Fruit fly (Drosophila melanogaster) whole organism, embryonic: ENCODE measurements around the gene MESK4.

Experiments
- CG11696 ChIP-seq: fragments of 200-800 bp; sonication (Bioruptor generic); IDR thresholded peaks from 2 replicates; pipeline ENCODE4 v1.3.6; 2022; ENCODE audit warnings: missing biosample characterization, missing genetic modification characterization
- CG11723 ChIP-seq: fragments of 200-800 bp; sonication (Bioruptor generic); optimal IDR thresholded peaks from 2 replicates; lab custom pipeline; 2017; ENCODE audit warnings: missing biosample characterization, mild to moderate bottlenecking, missing genetic modification characterization
- CG13287 ChIP-seq: fragments of 200-800 bp; sonication (Bioruptor generic); IDR thresholded peaks from 2 replicates; pipeline ENCODE4 v1.3.6; 2022; ENCODE audit warnings: missing biosample characterization, missing genetic modification characterization; ENCODE audit not compliant: partially characterized antibody
- CG14014 ChIP-seq: fragments of 200-800 bp; sonication (Bioruptor generic); IDR thresholded peaks from 2 replicates; pipeline ENCODE4 v1.3.6; 2022; ENCODE audit warnings: missing biosample characterization, missing genetic modification characterization
- CG14441 ChIP-seq: fragments of 200-800 bp; sonication (Bioruptor generic); IDR thresholded peaks from 2 replicates; pipeline ENCODE4 v1.3.6; 2022; ENCODE audit warnings: missing biosample characterization, missing genetic modification characterization
- CG14965 ChIP-seq: fragments of 200-800 bp; sonication (Bioruptor generic); optimal IDR thresholded peaks from 2 replicates; lab custom pipeline; 2016; ENCODE audit warnings: missing biosample characterization, missing genetic modification characterization, borderline replicate concordance
- CG1647 ChIP-seq: fragments of 200-800 bp; sonication (Bioruptor generic); optimal IDR thresholded peaks from 3 replicates; lab custom pipeline; 2016; ENCODE audit warnings: missing biosample characterization, missing genetic modification characterization
- CG2889 ChIP-seq: fragments of 200-800 bp; sonication (Bioruptor generic); IDR thresholded peaks from 3 replicates; pipeline ENCODE4 v1.3.6; 2022; ENCODE audit warnings: missing biosample characterization, missing genetic modification characterization
- CG4404 ChIP-seq: fragments of 200-800 bp; sonication (Bioruptor generic); IDR thresholded peaks from 2 replicates; pipeline ENCODE4 v1.3.6; 2022; ENCODE audit warnings: missing biosample characterization, missing genetic modification characterization
- CG4707 ChIP-seq: fragments of 200-800 bp; sonication (Bioruptor generic); optimal IDR thresholded peaks from 2 replicates; lab custom pipeline; 2018; ENCODE audit warnings: missing biosample characterization, mild to moderate bottlenecking, missing genetic modification characterization, moderate library complexity
- CG4854 ChIP-seq: fragments of 200-800 bp; sonication (Bioruptor generic); optimal IDR thresholded peaks from 2 replicates; lab custom pipeline; 2016; ENCODE audit warnings: missing biosample characterization, missing genetic modification characterization, inconsistent platforms
- CG6254 ChIP-seq: fragments of 200-800 bp; sonication (Bioruptor generic); optimal IDR thresholded peaks from 3 replicates; lab custom pipeline; 2017; ENCODE audit warnings: mild to moderate bottlenecking, missing biosample characterization, missing genetic modification reagents, missing genetic modification characterization
- CG7987 ChIP-seq: fragments of 200-800 bp; sonication (Bioruptor generic); optimal IDR thresholded peaks from 2 replicates; lab custom pipeline; 2018; ENCODE audit warnings: missing biosample characterization, mild to moderate bottlenecking, missing genetic modification characterization, moderate library complexity
- CG8924 ChIP-seq: fragments of 200-800 bp; optimal IDR thresholded peaks from 3 replicates; lab custom pipeline; 2019; ENCODE audit warnings: missing biosample characterization, mild to moderate bottlenecking, missing genetic modification characterization, moderate library complexity
- Dip3 ChIP-seq: fragments of 200-800 bp; sonication (Bioruptor generic); optimal IDR thresholded peaks from 3 replicates; lab custom pipeline; 2016; ENCODE audit warnings: missing biosample characterization, missing genetic modification characterization
- Dref ChIP-seq: fragments of 200-800 bp; sonication (Bioruptor generic); IDR thresholded peaks from 2 replicates; pipeline ENCODE4 v1.3.6; 2022; ENCODE audit warnings: missing biosample characterization, missing genetic modification characterization
- Fer2 ChIP-seq: fragments of 200-800 bp; sonication (Bioruptor generic); optimal IDR thresholded peaks from 2 replicates; lab custom pipeline; 2018; ENCODE audit warnings: missing biosample characterization, mild to moderate bottlenecking, missing genetic modification characterization, moderate library complexity
- Gsc ChIP-seq: fragments of 200-800 bp; sonication (Bioruptor generic); IDR thresholded peaks from 2 replicates; pipeline ENCODE4 v1.3.6; 2022; ENCODE audit warnings: missing biosample characterization, missing genetic modification characterization
- H15 ChIP-seq: fragments of 200-800 bp; sonication (Bioruptor generic); IDR thresholded peaks from 3 replicates; pipeline ENCODE4 v1.3.6; 2022; ENCODE audit warnings: missing biosample characterization, missing genetic modification characterization
- HHEX ChIP-seq: fragments of 200-800 bp; sonication (Bioruptor generic); optimal IDR thresholded peaks from 3 replicates; lab custom pipeline; 2017; ENCODE audit warnings: missing biosample characterization, mild to moderate bottlenecking, missing genetic modification characterization, missing genetic modification reagents
- HLH4C ChIP-seq: fragments of 200-800 bp; sonication (Bioruptor generic); IDR thresholded peaks from 3 replicates; pipeline ENCODE4 v1.3.6; 2022; ENCODE audit warnings: missing biosample characterization, missing genetic modification characterization; ENCODE audit not compliant: partially characterized antibody
- Hey ChIP-seq: fragments of 200-800 bp; sonication (Bioruptor generic); optimal IDR thresholded peaks from 3 replicates; lab custom pipeline; 2018; ENCODE audit warnings: missing biosample characterization, mild to moderate bottlenecking, missing genetic modification characterization
- Hmx ChIP-seq: fragments of 200-800 bp; sonication (Bioruptor generic); optimal IDR thresholded peaks from 2 replicates; lab custom pipeline; 2016; ENCODE audit warnings: missing biosample characterization, missing genetic modification characterization
- Hr78 ChIP-seq, 2 experiments: fragments of 200-800 bp in 1 of 2; fragments of >200 bp in 1 of 2; sonication (Bioruptor generic) in 1 of 2; optimal IDR thresholded peaks; 2 replicates each; lab custom pipeline; 2017 to 2019; ENCODE audit warnings: missing biosample characterization in 2 of 2, missing genetic modification characterization in 2 of 2, mild to moderate bottlenecking in 1 of 2, moderate library complexity in 1 of 2
- Myb ChIP-seq: fragments of 200-800 bp; sonication (Bioruptor generic); optimal IDR thresholded peaks from 2 replicates; lab custom pipeline; 2016; ENCODE audit warnings: missing biosample characterization, missing genetic modification characterization
- Nf-YA ChIP-seq: fragments of 200-800 bp; sonication (Bioruptor generic); IDR thresholded peaks from 2 replicates; pipeline ENCODE4 v1.3.6; 2022; ENCODE audit warnings: missing biosample characterization, missing genetic modification characterization
- Pdp1 ChIP-seq, 2 experiments: fragments of 200-800 bp; sonication (Bioruptor generic); optimal IDR thresholded peaks; 3 replicates each; lab custom pipeline; 2016; ENCODE audit warnings: missing biosample characterization in 2 of 2, missing genetic modification characterization in 2 of 2, mild to moderate bottlenecking in 1 of 2, moderate library complexity in 1 of 2
- Scr ChIP-seq: fragments of 200-800 bp; sonication (Bioruptor generic); IDR thresholded peaks from 2 replicates; pipeline ENCODE4 v1.3.6; 2022; ENCODE audit warnings: missing biosample characterization, missing genetic modification characterization; ENCODE audit not compliant: partially characterized antibody
- Side ChIP-seq: fragments of 200-800 bp; sonication (Bioruptor generic); optimal IDR thresholded peaks from 2 replicates; lab custom pipeline; 2016; ENCODE audit warnings: missing biosample characterization, missing genetic modification characterization
- Trl ChIP-seq, 3 experiments: fragments of >200 bp in 2 of 3; fragments of 200-800 bp in 1 of 3; sonication (Bioruptor generic) in 1 of 3; optimal IDR thresholded peaks; 2 replicates in 1 of 3; 3 replicates in 2 of 3; lab custom pipeline; 2016 to 2017; ENCODE audit warnings: missing biosample characterization in 1 of 3, missing genetic modification characterization in 1 of 3
- ato ChIP-seq: fragments of 200-800 bp; sonication (Bioruptor generic); IDR thresholded peaks from 2 replicates; pipeline ENCODE4 v1.3.6; 2022; ENCODE audit warnings: missing biosample characterization, missing genetic modification characterization; ENCODE audit not compliant: partially characterized antibody
- bigmax ChIP-seq: fragments of 200-800 bp; sonication (Bioruptor generic); optimal IDR thresholded peaks from 2 replicates; lab custom pipeline; 2018; ENCODE audit warnings: missing biosample characterization, mild to moderate bottlenecking, missing genetic modification characterization
- btn ChIP-seq: fragments of 200-800 bp; sonication (Bioruptor generic); optimal IDR thresholded peaks from 2 replicates; lab custom pipeline; 2016; ENCODE audit warnings: missing biosample characterization, missing genetic modification characterization
- cas ChIP-seq: fragments of 200-800 bp; sonication (Bioruptor generic); IDR thresholded peaks from 2 replicates; pipeline ENCODE4 v1.3.6; 2022; ENCODE audit warnings: missing biosample characterization, missing genetic modification characterization
- da ChIP-seq: fragments of 200-800 bp; sonication (Bioruptor generic); optimal IDR thresholded peaks from 2 replicates; lab custom pipeline; 2016; ENCODE audit warnings: missing biosample characterization, missing genetic modification characterization
- danr ChIP-seq: fragments of 200-800 bp; sonication (Bioruptor generic); IDR thresholded peaks from 2 replicates; pipeline ENCODE4 v1.3.6; 2022; ENCODE audit warnings: missing biosample characterization, missing genetic modification characterization
- gce ChIP-seq: fragments of 200-800 bp; sonication (Bioruptor generic); IDR thresholded peaks from 3 replicates; pipeline ENCODE4 v1.3.6; 2022; ENCODE audit warnings: missing biosample characterization, missing genetic modification characterization
- hb ChIP-seq: fragments of 200-800 bp; sonication (Bioruptor generic); IDR thresholded peaks from 3 replicates; pipeline ENCODE4 v1.3.6; 2022; ENCODE audit warnings: missing biosample characterization, missing genetic modification characterization; ENCODE audit not compliant: partially characterized antibody
- her ChIP-seq: fragments of 200-800 bp; sonication (Bioruptor generic); optimal IDR thresholded peaks from 2 replicates; lab custom pipeline; 2016; ENCODE audit warnings: missing biosample characterization, missing genetic modification characterization
- kni ChIP-seq: fragments of 200-800 bp; sonication (Bioruptor generic); optimal IDR thresholded peaks from 3 replicates; lab custom pipeline; 2017; ENCODE audit warnings: mild to moderate bottlenecking, missing biosample characterization, missing genetic modification reagents, missing genetic modification characterization
- lbe ChIP-seq: fragments of 200-800 bp; sonication (Bioruptor generic); optimal IDR thresholded peaks from 2 replicates; lab custom pipeline; 2016; ENCODE audit warnings: missing biosample characterization, mild to moderate bottlenecking, missing genetic modification characterization
- lilli ChIP-seq: fragments of 200-800 bp; sonication (Bioruptor generic); optimal IDR thresholded peaks from 3 replicates; lab custom pipeline; 2016; ENCODE audit warnings: missing biosample characterization, missing genetic modification characterization
- lov ChIP-seq, 2 experiments: fragments of 200-800 bp in 1 of 2; fragments of >200 bp in 1 of 2; sonication (Bioruptor generic) in 1 of 2; IDR thresholded peaks in 1 of 2; optimal IDR thresholded peaks in 1 of 2; 2 replicates in 1 of 2; 3 replicates in 1 of 2; pipeline versions ENCODE4 v1.3.6 to Lab custom; 2017 to 2022; ENCODE audit warnings: missing biosample characterization in 1 of 2, missing genetic modification characterization in 1 of 2
- nmo ChIP-seq: fragments of 200-800 bp; sonication (Bioruptor generic); optimal IDR thresholded peaks from 2 replicates; lab custom pipeline; 2018; ENCODE audit warnings: missing biosample characterization, mild to moderate bottlenecking, missing genetic modification characterization, moderate library complexity
- phol ChIP-seq: fragments of 200-800 bp; sonication (Bioruptor generic); optimal IDR thresholded peaks from 3 replicates; lab custom pipeline; 2018; ENCODE audit warnings: missing biosample characterization, mild to moderate bottlenecking, missing genetic modification characterization, moderate library complexity
- rib ChIP-seq: fragments of 200-800 bp; sonication (Bioruptor generic); IDR thresholded peaks from 2 replicates; pipeline ENCODE4 v1.3.6; 2022; ENCODE audit warnings: missing biosample characterization, missing genetic modification characterization
- slp2 ChIP-seq: fragments of 200-800 bp; sonication (Bioruptor generic); optimal IDR thresholded peaks from 2 replicates; lab custom pipeline; 2016; ENCODE audit warnings: missing biosample characterization, missing genetic modification characterization

The MESK4 gene

dm6 chr3R:16986181-16987074, 2.2 kb upstream of the MESK4 start (continued):
- TF ChIP-seq Fer2 (tag; lab: Kevin White, UChicago), result peak; percentile 88
- peak; percentile 77 for TF ChIP-seq phol (tag; lab: Kevin White, UChicago)
- peak; percentile 92 for TF ChIP-seq H15 (GFP tag; lab: Robert Waterston, UW)
- peak; percentile 85 for TF ChIP-seq Nf-YA
- no peak for TF ChIP-seq Scr (GFP tag; lab: Robert Waterston, UW)
- peak; percentile 98 for TF ChIP-seq CG14441 (GFP tag; lab: Robert Waterston, UW)
- TF ChIP-seq Dref (GFP tag; lab: Robert Waterston, UW), result peak; percentile 50; the same call in 1 of the 2 replicates
- peak; percentile 86 for TF ChIP-seq CG8924 (tag; lab: Kevin White, UChicago)
- peak; percentile 96 for TF ChIP-seq her (GFP tag; lab: Kevin White, UChicago)
- TF ChIP-seq da (GFP tag; lab: Kevin White, UChicago), result peak; percentile 85
- TF ChIP-seq Hey (tag; lab: Kevin White, UChicago), result peak; percentile 98
- TF ChIP-seq kni, result peak; percentile 11
- TF ChIP-seq slp2 (GFP tag; lab: Kevin White, UChicago), result peak; percentile 90
- TF ChIP-seq Pdp1 (GFP tag; optimal IDR thresholded peaks at IDR 0.05; lab: Kevin White, UChicago), result peak; percentile 94 to 96
- TF ChIP-seq CG11723 (GFP tag; lab: Kevin White, UChicago), result peak; percentile 91
- peak; percentile 97 for TF ChIP-seq CG2889
- TF ChIP-seq Gsc (GFP tag; lab: Robert Waterston, UW), result no peak
- peak; percentile 98 for TF ChIP-seq Dip3 (GFP tag; lab: Kevin White, UChicago)
- peak; percentile 76 for TF ChIP-seq lbe (GFP tag; lab: Kevin White, UChicago)
- no peak for TF ChIP-seq ato
- peak; percentile 94 for TF ChIP-seq Side (GFP tag; lab: Kevin White, UChicago)
- peak; percentile 92 for TF ChIP-seq HHEX
- TF ChIP-seq lilli, result peak; percentile 98
- TF ChIP-seq danr (GFP tag; lab: Robert Waterston, UW), result peak; percentile 88
- TF ChIP-seq Myb (GFP tag; lab: Kevin White, UChicago), result peak; percentile 89
- TF ChIP-seq CG13287, result peak; percentile 20; the same call in 1 of the 2 replicates
- peak; percentile 84 for TF ChIP-seq nmo (GFP tag; lab: Kevin White, UChicago)
- TF ChIP-seq CG14014, result peak; percentile 99
- peak; percentile 94 for TF ChIP-seq CG7987
- TF ChIP-seq gce (GFP tag; lab: Robert Waterston, UW), result peak; percentile 84
- TF ChIP-seq cas (GFP tag; lab: Robert Waterston, UW), result peak; percentile 92
- TF ChIP-seq Hr78 (GFP tag; optimal IDR thresholded peaks at IDR 0.05; lab: Kevin White, UChicago), result peak in 1 of 2 experiments; percentile 70
- peak; percentile 54 for TF ChIP-seq CG14965 (GFP tag; lab: Kevin White, UChicago)
- TF ChIP-seq bigmax (GFP tag; lab: Kevin White, UChicago), result peak; percentile 46
- no peak for TF ChIP-seq Trl (optimal IDR thresholded peaks at IDR 0.05; lab: Kevin White, UChicago)
- TF ChIP-seq Trl (GFP tag; optimal IDR thresholded peaks at IDR 0.05; lab: Kevin White, UChicago), result peak; percentile 93
- no peak for TF ChIP-seq hb (GFP tag; lab: Robert Waterston, UW)
- TF ChIP-seq btn (GFP tag; lab: Kevin White, UChicago), result peak; percentile 86
- TF ChIP-seq CG4854 (GFP tag; lab: Kevin White, UChicago), result peak; percentile 88
- peak; percentile 94 for TF ChIP-seq CG1647
- peak; percentile 25 for TF ChIP-seq CG6254 (GFP tag; lab: Kevin White, UChicago)
- peak; percentile 95 for TF ChIP-seq CG4404 (GFP tag; lab: Robert Waterston, UW)
- peak; percentile 77 for TF ChIP-seq Hmx
- no peak for TF ChIP-seq lov (optimal IDR thresholded peaks at IDR 0.05; lab: Kevin White, UChicago)
- TF ChIP-seq lov (GFP tag; IDR thresholded peaks at IDR 0.05; lab: Robert Waterston, UW), result peak; percentile 92
- TF ChIP-seq CG11696 (GFP tag; lab: Robert Waterston, UW), result peak; percentile 86
- peak; percentile 98 for TF ChIP-seq rib (GFP tag; lab: Robert Waterston, UW)
- TF ChIP-seq HLH4C (GFP tag; lab: Robert Waterston, UW), result no peak
- TF ChIP-seq CG4707 (GFP tag; lab: Kevin White, UChicago), result peak; percentile 51
